Worm (Caenorhabditis elegans): ENCODE data around the gene nhr-218.

ce11 chrV:16298669-16299068, 40.4 kb downstream of the nhr-218 start, which contains the start of gene srbc-84:
- TF ChIP-seq jun-1 (tag; optimal IDR thresholded peaks at IDR 0.05) (no peak), aly-2 (tag; optimal IDR thresholded peaks at IDR 0.05) (no peak), hmg-1.1 (GFP tag; IDR thresholded peaks at IDR 0.05) (no peak), nhr-6 (tag; optimal IDR thresholded peaks at IDR 0.05) (no peak), unc-62 (GFP tag; optimal IDR thresholded peaks at IDR 0.05 in 1 of 2) (no peak), unc-62 (tag; optimal IDR thresholded peaks at IDR 0.05) (no peak), dve-1 (tag; optimal IDR thresholded peaks at IDR 0.05; ENCODE audit: insufficient read depth) (no peak), nhr-11 (tag; optimal IDR thresholded peaks at IDR 0.05) (no peak), ama-1 (optimal IDR thresholded peaks at IDR 0.05) (no peak), pha-4 (GFP tag; IDR thresholded peaks at IDR 0.05) (no peak), pha-4 (tag; optimal IDR thresholded peaks at IDR 0.05) (no peak), lin-15B (tag; optimal IDR thresholded peaks at IDR 0.05) (no peak), hlh-11 (tag; optimal IDR thresholded peaks at IDR 0.05) (no peak), dpl-1 (GFP tag; optimal IDR thresholded peaks at IDR 0.05) (no peak)

All from whole organism, L4 larva.